Worm (Caenorhabditis elegans): Measurements from ENCODE around the gene lmp-1.

Gene lmp-1

DNA sequence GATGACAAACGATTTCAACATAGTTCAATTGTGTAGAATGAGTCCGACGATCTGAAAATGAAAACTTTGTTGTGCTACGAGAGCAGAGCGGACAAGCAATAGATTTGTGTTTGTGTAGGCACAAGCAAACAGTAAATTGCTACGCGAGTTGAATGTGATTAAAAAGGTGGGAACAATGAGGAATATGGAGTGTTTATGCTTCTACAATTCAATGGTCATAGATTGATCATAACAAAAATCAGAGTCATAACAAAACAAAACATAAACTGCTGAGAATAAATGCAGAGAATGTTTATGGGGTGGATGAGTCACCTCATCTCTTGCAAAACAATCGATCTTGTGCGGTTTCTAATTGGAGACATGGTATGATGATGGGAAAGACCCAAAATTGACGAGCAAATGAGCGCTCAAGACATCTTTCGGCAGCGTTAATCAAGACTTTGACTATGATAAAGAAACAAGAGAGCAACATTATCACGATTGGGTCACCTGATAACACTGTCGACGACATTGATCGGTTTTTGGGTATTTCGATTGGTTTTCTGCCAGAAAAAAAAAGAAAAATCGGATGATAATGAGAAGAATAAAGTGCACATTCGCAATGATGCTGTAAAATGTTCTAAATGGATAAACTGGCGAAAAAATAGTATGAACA lies at the start of gene lmp-1:
Gene lmp-1 (minus strand): TSS at position 51 of the 655 bp plus-strand sequence.
- TF ChIP-seq bed-3 (GFP tag; optimal IDR thresholded peaks at IDR 0.05) (no peak), lsy-2 (tag; optimal IDR thresholded peaks at IDR 0.05) (no peak), unc-39 (tag; optimal IDR thresholded peaks at IDR 0.05) (no peak), nhr-28 (tag; optimal IDR thresholded peaks at IDR 0.05) (no peak), elt-1 (tag; optimal IDR thresholded peaks at IDR 0.05; ENCODE audit: borderline replicate concordance, insufficient read depth) (no peak), sem-2 (GFP tag; optimal IDR thresholded peaks at IDR 0.05) (no peak)

DNA sequence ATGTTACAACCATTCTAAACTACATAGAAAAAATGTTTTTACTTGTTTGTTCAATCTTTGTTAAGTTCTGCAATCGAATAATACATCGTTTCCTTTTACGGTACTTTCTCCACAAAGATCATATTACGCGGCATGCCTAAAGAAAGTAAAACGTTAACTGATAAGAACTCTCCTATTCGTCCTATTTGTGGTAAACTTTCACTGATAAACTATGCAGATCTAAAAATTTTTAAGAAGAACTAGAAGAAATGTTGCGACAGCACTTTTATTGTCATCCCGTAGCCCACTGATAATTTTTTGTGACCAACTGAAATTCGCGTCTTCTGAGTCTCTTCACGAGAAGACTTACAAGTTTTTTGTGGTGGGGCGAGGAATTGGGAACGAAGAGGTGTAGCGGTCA lies 49.7 kb upstream of the lmp-1 start:
- no peak for TF ChIP-seq flh-1 (GFP tag; optimal IDR thresholded peaks at IDR 0.05)
- no peak for TF ChIP-seq M03D4.4 (tag; optimal IDR thresholded peaks at IDR 0.05)

DNA sequence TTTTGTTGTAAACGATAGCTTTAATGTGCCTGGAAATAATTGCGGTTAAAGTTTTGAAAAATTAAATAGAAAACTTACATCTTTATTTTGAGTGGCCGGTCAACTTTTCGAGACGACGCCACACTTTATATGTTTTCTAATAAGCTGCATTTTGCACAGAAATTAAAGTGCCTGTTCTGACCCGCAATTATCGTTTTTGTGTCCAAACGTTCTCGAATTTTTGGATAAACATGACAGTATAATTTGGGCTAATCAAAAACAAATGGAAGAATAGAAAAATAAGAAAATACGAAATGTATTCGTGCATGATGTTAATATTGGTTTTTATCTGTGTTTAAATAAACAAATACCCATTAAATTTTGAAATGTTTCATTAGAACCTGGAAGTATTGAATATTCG lies 43.2 kb upstream of the lmp-1 start, which contains the start of gene K10C2.12:
Gene K10C2.12 (minus strand): TSS at position 101 of the 400 bp plus-strand sequence.
- TF ChIP-seq mab-5 (tag; optimal IDR thresholded peaks at IDR 0.05) (no peak), unc-120 (tag; optimal IDR thresholded peaks at IDR 0.05; ENCODE audit: poor library complexity, severe bottlenecking) (no peak), elt-1 (tag; optimal IDR thresholded peaks at IDR 0.05; ENCODE audit: borderline replicate concordance, insufficient read depth) (no peak)

DNA sequence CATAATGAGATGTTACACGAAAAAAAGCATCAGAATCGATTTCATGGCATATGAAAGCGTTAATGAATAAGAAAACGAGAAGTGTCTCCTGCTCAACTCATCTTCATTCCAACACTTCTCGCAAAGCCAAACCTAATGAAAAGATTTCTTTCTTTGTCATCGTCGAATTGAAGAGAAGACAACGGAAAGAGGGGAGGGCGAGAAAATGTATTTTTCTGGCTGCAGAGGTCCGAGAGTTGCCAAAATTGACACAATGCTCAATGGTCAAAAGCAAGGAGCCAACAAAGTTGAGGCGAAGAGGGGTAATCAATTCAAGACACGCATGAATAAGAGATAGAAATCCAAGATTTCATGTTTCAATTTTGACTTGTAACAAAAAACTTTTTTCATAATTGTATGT lies 41.6 kb upstream of the lmp-1 start:
- TF ChIP-seq tbx-8 (GFP tag; optimal IDR thresholded peaks at IDR 0.05) (no peak), ces-1 (GFP tag; optimal IDR thresholded peaks at IDR 0.05) (peak; percentile 71)

DNA sequence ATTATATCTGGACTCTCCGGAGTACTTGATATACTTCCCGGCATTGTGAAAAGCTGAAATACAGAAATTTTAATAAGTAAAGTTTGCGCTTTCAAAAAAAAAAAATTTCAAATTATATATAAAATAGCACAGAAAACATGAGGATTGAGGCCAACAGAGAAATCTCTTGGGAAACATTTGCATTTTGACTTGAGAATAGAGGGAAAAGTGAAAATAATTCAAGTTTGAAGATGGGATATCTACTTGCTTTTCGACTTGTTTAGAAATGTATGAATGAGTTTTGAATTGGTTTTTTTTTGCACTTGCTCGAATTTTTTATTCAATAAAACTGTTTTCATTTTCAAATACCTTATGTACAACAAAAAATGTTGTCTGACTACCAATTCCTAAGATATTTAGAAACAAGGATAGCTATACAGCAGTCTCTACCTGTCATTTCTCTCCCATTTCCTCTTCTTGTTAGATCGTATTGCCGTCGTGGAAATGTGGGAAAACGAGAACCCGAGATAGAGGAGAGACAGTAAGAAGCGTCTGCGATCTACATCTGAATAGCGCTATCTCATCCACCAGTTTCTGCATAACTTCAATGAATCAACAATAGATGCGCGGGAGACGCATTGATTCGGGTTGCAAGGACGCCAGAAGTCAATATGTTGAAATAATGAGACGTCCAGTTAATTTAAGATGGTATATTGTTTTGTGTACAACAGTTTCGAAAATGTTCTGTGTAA lies 39.0 kb upstream of the lmp-1 start, which contains the start of gene T22E5.6:
Gene T22E5.6 (minus strand): TSS at position 51 of the 731 bp plus-strand sequence.
- TF ChIP-seq ham-2 (GFP tag; optimal IDR thresholded peaks at IDR 0.05) (peak; percentile 7), bed-3 (GFP tag; optimal IDR thresholded peaks at IDR 0.05) (no peak)

DNA sequence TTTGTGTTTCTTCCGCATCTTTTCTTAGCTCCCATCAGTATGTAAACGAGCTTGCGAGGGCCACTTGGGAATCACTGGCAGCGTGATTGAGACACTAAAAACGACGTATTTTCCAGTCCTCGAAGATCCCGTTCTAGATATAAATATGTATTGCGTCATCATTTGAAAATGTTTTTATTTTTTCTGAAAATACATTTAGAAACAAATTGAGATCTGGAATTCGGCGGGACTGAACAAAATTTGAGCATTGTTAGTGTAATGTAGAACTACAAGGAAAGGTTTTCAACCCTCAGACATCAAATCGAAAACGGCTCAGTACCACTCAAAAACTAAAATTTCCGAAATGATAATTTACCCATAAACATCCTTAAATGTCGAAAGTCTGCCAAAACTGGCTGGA lies 36.1 kb upstream of the lmp-1 start:
- peak; percentile 82 for TF ChIP-seq zip-8 (tag; optimal IDR thresholded peaks at IDR 0.05)
- no peak for TF ChIP-seq mab-5 (tag; optimal IDR thresholded peaks at IDR 0.05)

DNA sequence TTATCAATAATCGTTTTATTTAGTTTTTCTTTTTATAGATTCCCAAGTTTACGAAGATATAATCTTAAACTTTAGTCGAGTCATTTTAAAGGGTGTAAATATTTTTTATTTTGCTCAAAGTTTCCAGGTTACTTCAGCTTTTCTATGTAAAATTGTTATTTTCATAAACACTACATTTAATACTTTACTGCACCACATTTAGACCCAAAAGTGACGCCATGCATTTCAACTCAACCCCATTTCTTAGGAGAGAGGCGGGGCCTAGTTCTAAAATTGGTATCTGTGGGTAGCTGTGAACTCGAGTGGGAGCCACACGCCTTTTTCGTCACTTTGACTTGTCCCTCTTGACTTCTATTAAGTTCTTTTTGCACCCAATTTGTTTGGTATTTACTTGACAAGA lies 35.1 kb upstream of the lmp-1 start, which contains the start of gene T22E5.1:
Gene T22E5.1 (plus strand): TSS at position 301 of the 400 bp plus-strand sequence.
- no peak for TF ChIP-seq elt-1 (tag; optimal IDR thresholded peaks at IDR 0.05; ENCODE audit: borderline replicate concordance, insufficient read depth)
- TF ChIP-seq nhr-237 (tag; optimal IDR thresholded peaks at IDR 0.05) = no peak
- no peak for TF ChIP-seq mep-1 (tag; optimal IDR thresholded peaks at IDR 0.05)
- TF ChIP-seq unc-120 (tag; optimal IDR thresholded peaks at IDR 0.05; ENCODE audit: poor library complexity, severe bottlenecking) = no peak
- TF ChIP-seq drap-1 (GFP tag; optimal IDR thresholded peaks at IDR 0.05) = no peak
- TF ChIP-seq ceh-43 (GFP tag; optimal IDR thresholded peaks at IDR 0.05) = no peak
- TF ChIP-seq bed-3 (GFP tag; optimal IDR thresholded peaks at IDR 0.05) = no peak
- no peak for TF ChIP-seq nhr-12 (tag; optimal IDR thresholded peaks at IDR 0.05)
- no peak for TF ChIP-seq ces-1 (GFP tag; optimal IDR thresholded peaks at IDR 0.05)
- no peak for TF ChIP-seq nhr-28 (tag; optimal IDR thresholded peaks at IDR 0.05)
- TF ChIP-seq snpc-4 (tag; optimal IDR thresholded peaks at IDR 0.05) = no peak
- TF ChIP-seq unc-62 (GFP tag; optimal IDR thresholded peaks at IDR 0.05) = no peak
- no peak for TF ChIP-seq elt-3 (tag; optimal IDR thresholded peaks at IDR 0.05)
- TF ChIP-seq lin-13 (tag; optimal IDR thresholded peaks at IDR 0.05) = no peak
- no peak for TF ChIP-seq ceh-39 (tag; optimal IDR thresholded peaks at IDR 0.05)
- no peak for TF ChIP-seq hlh-1 (tag; optimal IDR thresholded peaks at IDR 0.05)
- TF ChIP-seq flh-1 (GFP tag; optimal IDR thresholded peaks at IDR 0.05) = no peak
- no peak for TF ChIP-seq sem-2 (GFP tag; optimal IDR thresholded peaks at IDR 0.05)
- no peak for TF ChIP-seq ztf-11 (tag; optimal IDR thresholded peaks at IDR 0.05)
